Fruit fly (Drosophila melanogaster) S2 (cell line): Measurements from ENCODE around the gene CG18404.

Experiments
- CG8478 ChIP-seq: fragments of >200 bp; optimal IDR thresholded peaks from 2 replicates; lab custom pipeline; 2018
- CTCF ChIP-seq, 2 experiments: fragments of >200 bp; optimal IDR thresholded peaks; 2 replicates each; lab custom pipeline; 2018

- TF ChIP-seq CTCF (optimal IDR thresholded peaks at IDR 0.05; lab: Kevin White, UChicago) (no peak), CG8478 (lab: Kevin White, UChicago) (no peak)
Measured at dm6 chr3R:30258298-30258990, 5.5 kb downstream of the CG18404 start.
